Fruit fly (Drosophila melanogaster): ENCODE results near the gene CG5122.

CG5122 gene

dm6 chr2L:13157903-13158302, 27.5 kb downstream of the CG5122 start (continued):
- TF ChIP-seq caup (GFP tag; optimal IDR thresholded peaks at IDR 0.05; ENCODE audit: severe bottlenecking), result peak; percentile 1
- TF ChIP-seq CG6765 (GFP tag; optimal IDR thresholded peaks at IDR 0.05), result peak; percentile 51

- TF ChIP-seq CrebB (tag; optimal IDR thresholded peaks at IDR 0.05), result no peak
- no peak for TF ChIP-seq CG7839 (tag; optimal IDR thresholded peaks at IDR 0.05)
- no peak for TF ChIP-seq jigr1 (GFP tag; IDR thresholded peaks at IDR 0.05)
- TF ChIP-seq en (GFP tag; optimal IDR thresholded peaks at IDR 0.05), result no peak
- TF ChIP-seq p53 (GFP tag; optimal IDR thresholded peaks at IDR 0.05), result no peak
- TF ChIP-seq CG1024 (GFP tag; IDR thresholded peaks at IDR 0.05), result no peak
- no peak for TF ChIP-seq CG12155 (GFP tag; optimal IDR thresholded peaks at IDR 0.05)
- TF ChIP-seq sim (GFP tag; IDR thresholded peaks at IDR 0.05), result no peak
- no peak for TF ChIP-seq CG17359 (tag; optimal IDR thresholded peaks at IDR 0.05)
- no peak for TF ChIP-seq gt (GFP tag; IDR thresholded peaks at IDR 0.05)
- TF ChIP-seq Mes4 (GFP tag; optimal IDR thresholded peaks at IDR 0.05), result no peak
- no peak for TF ChIP-seq HmgD (GFP tag; optimal IDR thresholded peaks at IDR 0.05)
- TF ChIP-seq Gsc (GFP tag; IDR thresholded peaks at IDR 0.05), result no peak
Measured at dm6 chr2L:13158510-13158909, 28.1 kb downstream of the CG5122 start, which contains the start of gene Pk34A. Gene Pk34A, plus strand, starts transcription at chr2L:13158810.

- TF ChIP-seq twi (tag; optimal IDR thresholded peaks at IDR 0.05), result no peak
- peak; percentile 46 for TF ChIP-seq CG15514 (GFP tag; optimal IDR thresholded peaks at IDR 0.05)
Measured at dm6 chr2L:13160227-13160626, 29.8 kb downstream of the CG5122 start, which contains the start of gene kmg. Gene kmg, plus strand, starts transcription at chr2L:13160527.

dm6 chr2L:13164994-13165801, 34.8 kb downstream of the CG5122 start, which contains the start of gene Sirt1:
Gene Sirt1, plus strand, starts transcription at chr2L:13165564.
- no peak for TF ChIP-seq tll (GFP tag; optimal IDR thresholded peaks at IDR 0.05)
- peak; percentile 80 for TF ChIP-seq odd (GFP tag; optimal IDR thresholded peaks at IDR 0.05)
- peak; percentile 11 for TF ChIP-seq tup (GFP tag; optimal IDR thresholded peaks at IDR 0.05)
- TF ChIP-seq CG4424 (GFP tag; optimal IDR thresholded peaks at IDR 0.05), result peak; percentile 90
- TF ChIP-seq Ravus (GFP tag; IDR thresholded peaks at IDR 0.05), result peak; percentile 43
- TF ChIP-seq CG9876 (GFP tag; optimal IDR thresholded peaks at IDR 0.05), result no peak
- TF ChIP-seq gcm2 (GFP tag; optimal IDR thresholded peaks at IDR 0.05), result no peak
- TF ChIP-seq pnt (GFP tag; optimal IDR thresholded peaks at IDR 0.05), result peak; percentile 59
- no peak for TF ChIP-seq cad (GFP tag; optimal IDR thresholded peaks at IDR 0.05)
- TF ChIP-seq CG15514 (GFP tag; optimal IDR thresholded peaks at IDR 0.05), result peak; percentile 45
- peak; percentile 45; the same call in 1 of the 2 replicates for TF ChIP-seq CG17612 (GFP tag; IDR thresholded peaks at IDR 0.05)
- peak; percentile 43 for TF ChIP-seq Dip3 (GFP tag; optimal IDR thresholded peaks at IDR 0.05)
- peak; percentile 79 for TF ChIP-seq CG31224 (GFP tag; IDR thresholded peaks at IDR 0.05)
- TF ChIP-seq Blimp-1 (GFP tag; optimal IDR thresholded peaks at IDR 0.05), result no peak
- peak; percentile 92 for TF ChIP-seq az2 (GFP tag; optimal IDR thresholded peaks at IDR 0.05)
- TF ChIP-seq Optix (GFP tag; IDR thresholded peaks at IDR 0.05), result no peak
- TF ChIP-seq fu2 (GFP tag; optimal IDR thresholded peaks at IDR 0.05), result peak; percentile 57
- peak; percentile 91 for TF ChIP-seq Meics (GFP tag; optimal IDR thresholded peaks at IDR 0.05)
- peak; percentile 14 for TF ChIP-seq CG12769 (tag; optimal IDR thresholded peaks at IDR 0.05)
- TF ChIP-seq CG7745 (tag; optimal IDR thresholded peaks at IDR 0.05), result no peak
- peak; percentile 64 for TF ChIP-seq CG2875 (GFP tag; optimal IDR thresholded peaks at IDR 0.05)
- TF ChIP-seq CG12942 (GFP tag; optimal IDR thresholded peaks at IDR 0.05), result peak; percentile 83
- no peak for TF ChIP-seq grn (GFP tag; optimal IDR thresholded peaks at IDR 0.05)
- peak; percentile 84 for TF ChIP-seq CG9817 (tag; optimal IDR thresholded peaks at IDR 0.05)
- peak; percentile 72; the same call in 1 of the 2 replicates for TF ChIP-seq seq (GFP tag; IDR thresholded peaks at IDR 0.05)
- TF ChIP-seq CG17385 (GFP tag; optimal IDR thresholded peaks at IDR 0.05), result peak; percentile 77
- peak; percentile 58 for TF ChIP-seq CG8944 (GFP tag; optimal IDR thresholded peaks at IDR 0.05)
- TF ChIP-seq z (GFP tag; IDR thresholded peaks at IDR 0.05), result peak; percentile 8; the same call in 1 of the 3 replicates
- TF ChIP-seq gem (tag; optimal IDR thresholded peaks at IDR 0.05), result peak; percentile 95
